Worm (Caenorhabditis elegans): ENCODE data around the gene srz-37.
A peak's percentile ranks its signal among the peaks of the same experiment; 100 is the strongest.

- TF ChIP-seq nhr-77 (tag; optimal IDR thresholded peaks at IDR 0.05) (no peak), lir-3 (tag; optimal IDR thresholded peaks at IDR 0.05) (no peak), unc-130 (GFP tag; optimal IDR thresholded peaks at IDR 0.05) (no peak), lsy-2 (tag; optimal IDR thresholded peaks at IDR 0.05) (no peak), lin-13 (GFP tag; optimal IDR thresholded peaks at IDR 0.05) (no peak), spr-3 (GFP tag; optimal IDR thresholded peaks at IDR 0.05) (no peak), lin-39 (tag; optimal IDR thresholded peaks at IDR 0.05) (no peak), hlh-30 (tag; optimal IDR thresholded peaks at IDR 0.05; ENCODE audit: insufficient read depth) (no peak), pha-4 (GFP tag; IDR thresholded peaks at IDR 0.05) (no peak), pha-4 (tag; optimal IDR thresholded peaks at IDR 0.05) (no peak), unc-62 (GFP tag; optimal IDR thresholded peaks at IDR 0.05 in 1 of 2) (peak in 1 of 2 experiments; percentile 32), unc-62 (tag; optimal IDR thresholded peaks at IDR 0.05) (no peak), ceh-44 (GFP tag; IDR thresholded peaks at IDR 0.05) (no peak), egl-27 (tag; optimal IDR thresholded peaks at IDR 0.05) (no peak)
Observed at ce11 chrIV:3438022-3438421, 43.6 kb downstream of the srz-37 start, which contains the start of gene grd-13.
